Worm (Caenorhabditis elegans): ENCODE measurements around the gene mpz-6.

mpz-6 gene

ce11 chrII:9385241-9385640, 21.7 kb downstream of the mpz-6 start, which contains the start of gene C06C3.7:
Gene C06C3.7, plus strand, starts transcription at chrII:9385541.
- TF ChIP-seq hlh-6 (tag; optimal IDR thresholded peaks at IDR 0.05) (no peak), ceh-45 (GFP tag; IDR thresholded peaks at IDR 0.05) (no peak), K09A11.1 (tag; optimal IDR thresholded peaks at IDR 0.05; ENCODE audit: insufficient read depth) (no peak), pag-3 (tag; optimal IDR thresholded peaks at IDR 0.05; ENCODE audit: borderline replicate concordance) (no peak), pat-9 (tag; optimal IDR thresholded peaks at IDR 0.05) (no peak), pqm-1 (tag; optimal IDR thresholded peaks at IDR 0.05) (no peak), ceh-9 (tag; optimal IDR thresholded peaks at IDR 0.05) (no peak), fkh-10 (GFP tag; optimal IDR thresholded peaks at IDR 0.05) (no peak), ztf-16 (tag; optimal IDR thresholded peaks at IDR 0.05) (no peak)

- no peak for TF ChIP-seq pat-9 (tag; optimal IDR thresholded peaks at IDR 0.05)
- no peak for TF ChIP-seq sox-2 (GFP tag; IDR thresholded peaks at IDR 0.05)
- no peak for TF ChIP-seq syd-9 (tag; optimal IDR thresholded peaks at IDR 0.05)
- no peak for TF ChIP-seq ceh-9 (tag; optimal IDR thresholded peaks at IDR 0.05)
- TF ChIP-seq ceh-24 (tag; optimal IDR thresholded peaks at IDR 0.05): no peak
- no peak for TF ChIP-seq ceh-22 (tag; optimal IDR thresholded peaks at IDR 0.05)
- TF ChIP-seq hlh-6 (tag; optimal IDR thresholded peaks at IDR 0.05): no peak
- no peak for TF ChIP-seq hlh-13 (GFP tag; optimal IDR thresholded peaks at IDR 0.05)
- no peak for TF ChIP-seq fax-1 (tag; optimal IDR thresholded peaks at IDR 0.05)
- no peak for TF ChIP-seq npax-4 (tag; optimal IDR thresholded peaks at IDR 0.05)
- no peak for TF ChIP-seq Y22D7AL.16 (tag; optimal IDR thresholded peaks at IDR 0.05)
- TF ChIP-seq ahr-1 (tag; optimal IDR thresholded peaks at IDR 0.05): no peak
These were observed 27.1 kb downstream of the mpz-6 start, which contains the start of gene srh-48 for ce11 chrII:9379796-9380195. Gene srh-48, plus strand, starts transcription at chrII:9380096.

- no peak for TF ChIP-seq ets-4 (tag; optimal IDR thresholded peaks at IDR 0.05)
- TF ChIP-seq tbx-7 (tag; optimal IDR thresholded peaks at IDR 0.05): no peak
- no peak for TF ChIP-seq dve-1 (tag; optimal IDR thresholded peaks at IDR 0.05)
These were observed 28.7 kb downstream of the mpz-6 start for ce11 chrII:9378174-9378573.

ce11 chrII:9377158-9377557, 29.8 kb downstream of the mpz-6 start, which contains the start of gene C06C3.10:
Gene C06C3.10, minus strand, starts transcription at chrII:9377258.
- TF ChIP-seq pha-2 (tag; optimal IDR thresholded peaks at IDR 0.05) (no peak), C08G9.2 (tag; optimal IDR thresholded peaks at IDR 0.05) (no peak), ceh-31 (tag; optimal IDR thresholded peaks at IDR 0.05) (no peak), hlh-15 (tag; optimal IDR thresholded peaks at IDR 0.05) (no peak), fkh-6 (tag; optimal IDR thresholded peaks at IDR 0.05) (no peak), ceh-2 (tag; optimal IDR thresholded peaks at IDR 0.05) (no peak), ceh-34 (tag; optimal IDR thresholded peaks at IDR 0.05) (no peak), tbx-2 (tag; optimal IDR thresholded peaks at IDR 0.05) (no peak), unc-3 (GFP tag; conservative IDR thresholded peaks at IDR 0.05) (no peak), unc-3 (tag; optimal IDR thresholded peaks at IDR 0.05) (no peak), ceh-24 (tag; optimal IDR thresholded peaks at IDR 0.05) (no peak), ama-1 (optimal IDR thresholded peaks at IDR 0.05) (no peak), C38D4.7 (GFP tag; optimal IDR thresholded peaks at IDR 0.05) (no peak), hlh-8 (tag; optimal IDR thresholded peaks at IDR 0.05) (no peak), nhr-232 (tag; optimal IDR thresholded peaks at IDR 0.05) (no peak)

DNA sequence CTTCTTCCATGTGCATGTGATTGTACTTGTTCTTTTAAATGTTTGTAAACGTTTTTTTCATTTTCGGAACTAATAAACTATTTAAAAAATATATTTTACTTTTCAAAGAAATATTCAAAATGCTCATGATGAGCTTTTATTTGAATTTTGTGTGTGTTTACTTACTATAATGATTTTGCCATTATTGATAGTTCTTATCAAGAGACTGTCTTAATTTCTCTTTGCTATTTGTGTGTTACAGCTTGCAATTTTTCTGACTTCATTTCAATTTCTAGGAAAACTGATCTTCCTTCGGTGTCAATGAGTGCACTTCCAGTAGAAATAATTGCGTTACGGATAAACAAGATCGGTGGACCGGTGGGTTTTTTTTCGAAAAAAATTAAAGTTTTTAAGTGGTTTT, 32.1 kb downstream of the mpz-6 start, which contains the start of gene C06C3.12:
TSS of gene C06C3.12 (plus strand) at position 301 of the 400 bp plus-strand sequence.
- no peak for TF ChIP-seq fax-1 (tag; optimal IDR thresholded peaks at IDR 0.05)
- TF ChIP-seq elt-2 (tag; optimal IDR thresholded peaks at IDR 0.05): no peak
- TF ChIP-seq Y22D7AL.16 (tag; optimal IDR thresholded peaks at IDR 0.05): no peak
- no peak for TF ChIP-seq sdc-2 (tag; optimal IDR thresholded peaks at IDR 0.05)
- TF ChIP-seq sox-4 (tag; optimal IDR thresholded peaks at IDR 0.05): no peak
- TF ChIP-seq ahr-1 (tag; optimal IDR thresholded peaks at IDR 0.05): no peak
- TF ChIP-seq dmd-4 (tag; optimal IDR thresholded peaks at IDR 0.05; ENCODE audit: borderline replicate concordance): no peak
- TF ChIP-seq elt-4 (tag; optimal IDR thresholded peaks at IDR 0.05): no peak
- TF ChIP-seq ceh-18 (tag; optimal IDR thresholded peaks at IDR 0.05): no peak
- TF ChIP-seq ref-2 (tag; optimal IDR thresholded peaks at IDR 0.05): no peak
- no peak for TF ChIP-seq rnt-1 (tag; optimal IDR thresholded peaks at IDR 0.05)
- no peak for TF ChIP-seq ceh-31 (tag; optimal IDR thresholded peaks at IDR 0.05)
- no peak for TF ChIP-seq npax-4 (tag; optimal IDR thresholded peaks at IDR 0.05)
- TF ChIP-seq C08G9.2 (tag; optimal IDR thresholded peaks at IDR 0.05): no peak
- TF ChIP-seq dve-1 (tag; optimal IDR thresholded peaks at IDR 0.05): no peak
